Worm (Caenorhabditis elegans): ENCODE results near the gene meg-1.

DNA sequence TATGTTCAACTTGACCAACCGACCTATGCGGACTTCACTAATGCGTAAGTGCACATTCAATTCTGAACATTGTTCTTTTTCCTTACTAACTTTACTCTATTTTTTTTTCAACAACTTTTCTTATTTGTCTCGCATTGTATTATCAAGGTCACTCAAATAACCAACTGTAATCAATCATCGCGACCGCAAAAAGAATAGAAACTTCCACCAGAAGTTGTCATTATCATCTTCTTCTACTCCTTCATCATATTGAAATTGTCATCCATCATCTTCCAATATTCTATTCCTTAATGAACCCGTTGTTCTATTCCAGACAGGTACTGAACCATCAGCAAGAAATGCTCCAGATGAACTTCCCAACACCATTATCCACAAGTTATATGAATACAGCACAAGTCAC is 10.0 kb upstream of the meg-1 start:
- TF ChIP-seq efl-1 (optimal IDR thresholded peaks at IDR 0.05): no peak
- no peak for TF ChIP-seq efl-1 (GFP tag; optimal IDR thresholded peaks at IDR 0.05 in 1 of 2)
- TF ChIP-seq pag-3 (tag; optimal IDR thresholded peaks at IDR 0.05; ENCODE audit: borderline replicate concordance, insufficient read depth): no peak
- TF ChIP-seq nhr-11 (tag; optimal IDR thresholded peaks at IDR 0.05): no peak
- TF ChIP-seq irx-1 (tag; optimal IDR thresholded peaks at IDR 0.05): peak; percentile 3
- no peak for TF ChIP-seq snpc-4 (tag; optimal IDR thresholded peaks at IDR 0.05)
- no peak for TF ChIP-seq skn-1 (tag; optimal IDR thresholded peaks at IDR 0.05)
- no peak for TF ChIP-seq tbx-2 (tag; optimal IDR thresholded peaks at IDR 0.05)
- TF ChIP-seq elt-2 (tag; optimal IDR thresholded peaks at IDR 0.05): no peak
- no peak for TF ChIP-seq pax-3 (tag; optimal IDR thresholded peaks at IDR 0.05)
- no peak for TF ChIP-seq aly-2 (tag; optimal IDR thresholded peaks at IDR 0.05)
- TF ChIP-seq nhr-28 (tag; optimal IDR thresholded peaks at IDR 0.05): no peak
- TF ChIP-seq C04F5.9 (tag; optimal IDR thresholded peaks at IDR 0.05): no peak
